Worm (Caenorhabditis elegans) whole organism, L1 larva: Measurements from ENCODE around the gene sra-32.

Source experiments
- C04F5.9 ChIP-seq: sonication (generic microtip); optimal IDR thresholded peaks from 2 replicates; lab custom pipeline; 2016; ENCODE audit warnings: missing genetic modification characterization, missing compliant biosample characterization
- ama-1 ChIP-seq: fragments of 150-350 bp; optimal IDR thresholded peaks from 2 replicates; lab custom pipeline; 2014
- ceh-82 ChIP-seq, 3 experiments: fragments of 150-350 bp in 1 of 3; sonication (generic microtip) in 2 of 3; optimal IDR thresholded peaks; 2 replicates each; lab custom pipeline; 2014 to 2017; ENCODE audit warnings: missing biosample characterization in 3 of 3, missing genetic modification characterization in 3 of 3
- ceh-90 ChIP-seq: sonication (generic microtip); optimal IDR thresholded peaks from 2 replicates; lab custom pipeline; 2016; ENCODE audit warnings: missing genetic modification characterization, missing compliant biosample characterization
- ces-1 ChIP-seq: fragments of 150-350 bp; optimal IDR thresholded peaks from 2 replicates; lab custom pipeline; 2014; ENCODE audit warnings: missing biosample characterization, missing genetic modification reagents, missing genetic modification characterization
- dsc-1 ChIP-seq: sonication (generic microtip); optimal IDR thresholded peaks from 2 replicates; lab custom pipeline; 2016; ENCODE audit warnings: mild to moderate bottlenecking, missing genetic modification characterization, missing compliant biosample characterization
- efl-1 ChIP-seq, 4 experiments: fragments of 150-350 bp; optimal IDR thresholded peaks in 3 of 4; peaks in 1 of 4; 1 replicate in 1 of 4; 2 replicates in 3 of 4; lab custom pipeline; 2014; ENCODE audit warnings: missing biosample characterization in 2 of 4, missing genetic modification characterization in 2 of 4, missing genetic modification reagents in 2 of 4
- egl-13 ChIP-seq: sonication (generic microtip); optimal IDR thresholded peaks from 2 replicates; lab custom pipeline; 2016; ENCODE audit warnings: missing genotype, missing genetic modification reagents, missing genetic modification characterization, missing compliant biosample characterization
- elt-2 ChIP-seq: sonication (generic microtip); optimal IDR thresholded peaks from 2 replicates; lab custom pipeline; 2016; ENCODE audit warnings: missing genetic modification characterization, mild to moderate bottlenecking, inconsistent platforms, missing compliant biosample characterization, missing genetic modification reagents
- ets-5 ChIP-seq: fragments of 200-800 bp; sonication (Bioruptor generic); IDR thresholded peaks from 2 replicates; pipeline ENCODE4 v1.3.6; 2022; ENCODE audit warnings: missing genetic modification characterization, missing compliant biosample characterization
- fkh-10 ChIP-seq: sonication (generic microtip); optimal IDR thresholded peaks from 2 replicates; lab custom pipeline; 2017; ENCODE audit warnings: missing biosample characterization, missing genetic modification reagents, missing genetic modification characterization
- fkh-4 ChIP-seq: sonication (generic microtip); optimal IDR thresholded peaks from 2 replicates; lab custom pipeline; 2016; ENCODE audit warnings: missing compliant biosample characterization, missing genetic modification characterization, borderline replicate concordance
- fkh-8 ChIP-seq: sonication (generic microtip); optimal IDR thresholded peaks from 2 replicates; lab custom pipeline; 2016; ENCODE audit warnings: mild to moderate bottlenecking, missing genetic modification characterization, missing compliant biosample characterization
- hlh-17 ChIP-seq: fragments of 200-800 bp; sonication (Bioruptor generic); optimal IDR thresholded peaks from 2 replicates; lab custom pipeline; 2018; ENCODE audit warnings: missing genetic modification characterization, mild to moderate bottlenecking, missing compliant biosample characterization, moderate library complexity, borderline replicate concordance
- hlh-4 ChIP-seq: sonication (generic microtip); optimal IDR thresholded peaks from 2 replicates; lab custom pipeline; 2016; ENCODE audit warnings: mild to moderate bottlenecking, missing genetic modification characterization, missing compliant biosample characterization
- irx-1 ChIP-seq: sonication (generic microtip); optimal IDR thresholded peaks from 2 replicates; lab custom pipeline; 2016; ENCODE audit warnings: missing genetic modification characterization, missing compliant biosample characterization
- lin-13 ChIP-seq: fragments of 150-350 bp; optimal IDR thresholded peaks from 2 replicates; lab custom pipeline; 2014; ENCODE audit warnings: missing biosample characterization, missing genetic modification reagents, missing genetic modification characterization
- lin-14 ChIP-seq: fragments of 200-800 bp; sonication (Bioruptor generic); optimal IDR thresholded peaks from 2 replicates; lab custom pipeline; 2018; ENCODE audit warnings: mild to moderate bottlenecking, missing genetic modification characterization, moderate library complexity, missing compliant biosample characterization
- lin-15B ChIP-seq: fragments of 150-350 bp; sonication (generic microtip); optimal IDR thresholded peaks from 3 replicates; lab custom pipeline; 2014; ENCODE audit warnings: missing biosample characterization, missing genetic modification characterization
- lin-39 ChIP-seq: fragments of 150-350 bp; optimal IDR thresholded peaks from 2 replicates; lab custom pipeline; 2014; ENCODE audit warnings: missing biosample characterization, missing genetic modification reagents, missing genetic modification characterization
- lsy-2 ChIP-seq, 2 experiments: fragments of 150-350 bp; optimal IDR thresholded peaks; 2 replicates each; lab custom pipeline; 2014; ENCODE audit warnings: missing biosample characterization in 2 of 2, missing genetic modification characterization in 2 of 2
- mab-9 ChIP-seq: fragments of 200-800 bp; sonication (Bioruptor generic); IDR thresholded peaks from 2 replicates; pipeline ENCODE4 v1.3.6; 2022; ENCODE audit warnings: missing genetic modification reagents, missing genetic modification characterization, missing compliant biosample characterization
- mef-2 ChIP-seq: fragments of 150-350 bp; optimal IDR thresholded peaks from 2 replicates; lab custom pipeline; 2014; ENCODE audit warnings: missing biosample characterization, missing genetic modification characterization
- mep-1 ChIP-seq: fragments of 150-350 bp; optimal IDR thresholded peaks from 2 replicates; lab custom pipeline; 2014; ENCODE audit warnings: missing biosample characterization, missing genetic modification characterization
- nhr-19 ChIP-seq: fragments of 200-800 bp; sonication (Bioruptor generic); conservative IDR thresholded peaks from 2 replicates; pipeline ENCODE4 v1.3.6; 2022; ENCODE audit warnings: missing genetic modification characterization, missing compliant biosample characterization
- nhr-20 ChIP-seq: sonication (generic microtip); optimal IDR thresholded peaks from 2 replicates; lab custom pipeline; 2016; ENCODE audit warnings: mild to moderate bottlenecking, missing genetic modification characterization, missing compliant biosample characterization
- nhr-237 ChIP-seq: fragments of 150-350 bp; optimal IDR thresholded peaks from 2 replicates; lab custom pipeline; 2014; ENCODE audit warnings: missing biosample characterization, missing genetic modification characterization
- nhr-47 ChIP-seq: sonication (generic microtip); optimal IDR thresholded peaks from 2 replicates; lab custom pipeline; 2016; ENCODE audit warnings: mild to moderate bottlenecking, missing genetic modification characterization, moderate library complexity, missing compliant biosample characterization
- nhr-71 ChIP-seq: sonication (generic microtip); optimal IDR thresholded peaks from 2 replicates; lab custom pipeline; 2016; ENCODE audit warnings: mild to moderate bottlenecking, missing genetic modification characterization, moderate library complexity, missing compliant biosample characterization
- nhr-76 ChIP-seq: sonication (generic microtip); optimal IDR thresholded peaks from 2 replicates; lab custom pipeline; 2017; ENCODE audit warnings: missing biosample characterization, missing genetic modification characterization
- pax-3 ChIP-seq: fragments of 200-800 bp; sonication (Bioruptor generic); optimal IDR thresholded peaks from 2 replicates; lab custom pipeline; 2018; ENCODE audit warnings: mild to moderate bottlenecking, missing genetic modification characterization, moderate library complexity, missing compliant biosample characterization
- rnt-1 ChIP-seq: sonication (generic microtip); optimal IDR thresholded peaks from 2 replicates; lab custom pipeline; 2016; ENCODE audit warnings: mild to moderate bottlenecking, missing genetic modification characterization, moderate library complexity, missing compliant biosample characterization
- snpc-4 ChIP-seq: fragments of 150-350 bp; optimal IDR thresholded peaks from 2 replicates; lab custom pipeline; 2014; ENCODE audit warnings: missing biosample characterization, missing genetic modification characterization
- snu-23 ChIP-seq: sonication (generic microtip); optimal IDR thresholded peaks from 2 replicates; lab custom pipeline; 2016; ENCODE audit warnings: missing genetic modification characterization, missing compliant biosample characterization
- sox-4 ChIP-seq: sonication (generic microtip); optimal IDR thresholded peaks from 2 replicates; lab custom pipeline; 2016; ENCODE audit warnings: missing genetic modification characterization, missing compliant biosample characterization
- sptf-1 ChIP-seq: fragments of 150-350 bp; optimal IDR thresholded peaks from 2 replicates; lab custom pipeline; 2014; ENCODE audit warnings: missing biosample characterization, missing genetic modification characterization
- sup-37 ChIP-seq: fragments of 200-800 bp; sonication (Bioruptor generic); optimal IDR thresholded peaks from 2 replicates; lab custom pipeline; 2018; ENCODE audit warnings: mild to moderate bottlenecking, missing genetic modification characterization, missing compliant biosample characterization
- tbx-2 ChIP-seq: sonication (generic microtip); optimal IDR thresholded peaks from 2 replicates; lab custom pipeline; 2016; ENCODE audit warnings: missing genetic modification characterization, missing compliant biosample characterization
- unc-130 ChIP-seq: fragments of 150-350 bp; optimal IDR thresholded peaks from 2 replicates; lab custom pipeline; 2017; ENCODE audit warnings: missing biosample characterization, missing genetic modification characterization, inconsistent platforms
- unc-86 ChIP-seq: sonication (generic microtip); optimal IDR thresholded peaks from 2 replicates; lab custom pipeline; 2016; ENCODE audit warnings: missing genetic modification characterization, missing compliant biosample characterization
- unc-98 ChIP-seq: fragments of 200-800 bp; sonication (Bioruptor generic); IDR thresholded peaks from 2 replicates; pipeline ENCODE4 v1.3.6; 2022; ENCODE audit warnings: missing genetic modification characterization, missing compliant biosample characterization
- xbp-1 ChIP-seq: sonication (generic microtip); optimal IDR thresholded peaks from 2 replicates; lab custom pipeline; 2016; ENCODE audit warnings: missing genetic modification characterization, missing compliant biosample characterization

sra-32 gene

DNA sequence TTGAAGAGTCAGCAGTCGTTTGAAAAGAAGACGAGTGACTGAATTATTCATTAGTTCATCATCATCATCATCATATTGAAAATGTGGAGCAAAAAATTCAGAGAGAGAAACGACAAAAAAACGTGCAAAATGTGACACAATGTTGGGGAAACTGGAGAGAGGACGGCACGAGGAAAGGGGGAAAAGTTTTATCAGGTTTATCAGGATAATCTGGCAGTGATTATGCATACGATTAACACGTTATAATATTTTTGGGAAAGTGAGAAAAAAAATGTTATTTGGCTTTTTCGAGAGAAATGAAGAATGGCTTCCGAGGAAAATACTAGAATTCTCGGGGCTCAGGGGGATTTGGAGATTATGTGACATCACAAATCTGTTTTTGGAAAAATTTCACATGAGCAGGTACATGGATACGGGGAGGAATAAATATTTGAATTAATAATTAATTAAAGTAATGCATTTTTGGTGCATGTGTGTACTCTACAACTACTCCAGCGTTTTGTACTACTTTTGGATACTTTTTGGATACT lies 26.6 kb downstream of the sra-32 start, which contains the start of gene camt-1:
Gene camt-1, minus strand, starts transcription at position 51 of the 530 bp plus-strand sequence.
- TF ChIP-seq mab-9 (GFP tag; lab: Robert Waterston, UW): no peak
- TF ChIP-seq unc-86 (tag; lab: Kevin White, UChicago): peak; percentile 53
- TF ChIP-seq hlh-4 (tag; lab: Kevin White, UChicago): no peak
- TF ChIP-seq snu-23 (GFP tag; lab: Kevin White, UChicago): peak; percentile 17
- TF ChIP-seq dsc-1: peak; percentile 94
- peak; percentile 66 for TF ChIP-seq fkh-8 (tag; lab: Kevin White, UChicago)
- TF ChIP-seq sox-4 (tag; lab: Kevin White, UChicago): peak; percentile 22
- TF ChIP-seq pax-3 (tag; lab: Kevin White, UChicago): peak; percentile 65
- TF ChIP-seq nhr-71: peak; percentile 27
- peak; percentile 33 for TF ChIP-seq nhr-47 (tag; lab: Kevin White, UChicago)
- peak; percentile 20 for TF ChIP-seq egl-13

DNA sequence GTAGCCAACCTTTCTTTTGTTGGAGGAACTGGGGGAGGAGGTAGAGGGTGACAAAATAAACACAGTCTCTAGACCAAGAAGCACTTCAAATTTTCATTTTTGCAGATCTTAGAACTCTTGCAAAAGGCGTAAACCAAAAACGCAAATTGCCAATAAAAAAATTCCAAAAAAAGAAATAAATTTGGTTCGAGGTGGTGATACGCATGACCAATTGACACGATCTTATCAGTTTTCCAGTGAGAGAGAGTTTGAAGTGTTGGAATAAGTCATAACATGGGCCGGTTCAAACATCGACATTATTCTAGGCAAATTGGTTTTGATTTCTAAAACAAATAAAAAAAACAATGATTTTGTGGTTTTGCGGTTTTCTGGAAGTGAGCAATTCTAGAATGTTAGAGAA lies 35.9 kb downstream of the sra-32 start:
- TF ChIP-seq elt-2 (tag; lab: Kevin White, UChicago) (peak; percentile 13), ces-1 (GFP tag; lab: Kevin White, UChicago) (no peak), nhr-47 (tag; lab: Kevin White, UChicago) (no peak), ama-1 (no peak), ceh-90 (tag; lab: Kevin White, UChicago) (no peak), ceh-82 (tag; optimal IDR thresholded peaks at IDR 0.05; lab: Kevin White, UChicago) (no peak), hlh-17 (GFP tag; lab: Kevin White, UChicago) (no peak), sup-37 (no peak)

- TF ChIP-seq xbp-1 (tag; lab: Kevin White, UChicago) (no peak), nhr-237 (tag; lab: Kevin White, UChicago) (no peak), nhr-19 (GFP tag; lab: Robert Waterston, UW) (peak; percentile 29; the same call in 1 of the 2 replicates), sptf-1 (no peak), nhr-20 (tag; lab: Kevin White, UChicago) (peak; percentile 35), irx-1 (tag; lab: Kevin White, UChicago) (no peak), nhr-71 (peak; percentile 78), C04F5.9 (tag; lab: Kevin White, UChicago) (no peak), snpc-4 (tag; lab: Kevin White, UChicago) (no peak), ets-5 (no peak), rnt-1 (peak; percentile 64), snu-23 (GFP tag; lab: Kevin White, UChicago) (peak; percentile 27), fkh-4 (no peak), mef-2 (tag; lab: Kevin White, UChicago) (peak; percentile 52), nhr-76 (tag; lab: Kevin White, UChicago) (no peak), lin-14 (peak; percentile 81), unc-130 (tag; lab: Kevin White, UChicago) (no peak), lin-15B (no peak), tbx-2 (tag; lab: Kevin White, UChicago) (no peak), lin-39 (tag; lab: Kevin White, UChicago) (peak; percentile 38), unc-98 (GFP tag; lab: Robert Waterston, UW) (no peak), mab-9 (GFP tag; lab: Robert Waterston, UW) (no peak), ces-1 (GFP tag; lab: Kevin White, UChicago) (no peak), lin-13 (GFP tag; lab: Kevin White, UChicago) (peak; percentile 5), fkh-8 (tag; lab: Kevin White, UChicago) (no peak), unc-86 (tag; lab: Kevin White, UChicago) (no peak), ceh-90 (tag; lab: Kevin White, UChicago) (no peak), fkh-10 (no peak), mep-1 (tag; lab: Kevin White, UChicago) (no peak), lsy-2 (tag; optimal IDR thresholded peaks at IDR 0.05; lab: Kevin White, UChicago) (peak; percentile 24 to 49), hlh-17 (GFP tag; lab: Kevin White, UChicago) (no peak), efl-1 (optimal IDR thresholded peaks at IDR 0.05; lab: Kevin White, UChicago) (peak in 1 of 2 experiments; percentile 13), efl-1 (GFP tag; optimal IDR thresholded peaks at IDR 0.05 in 1 of 2; lab: Kevin White, UChicago) (no peak)
Measured at ce11 chrII:4494532-4494931, 37.2 kb downstream of the sra-32 start.
